Worm (Caenorhabditis elegans) whole organism, midembryonic: ENCODE measurements around the gene srx-77.

ENCODE experiments used
- flt-1 ChIP-seq: fragments of 200-800 bp; sonication (Bioruptor generic); IDR thresholded peaks from 2 replicates; pipeline ENCODE4 v1.3.6; 2022; ENCODE audit warnings: missing genetic modification characterization, missing compliant biosample characterization
- ref-1 ChIP-seq: fragments of 200-800 bp; sonication (Bioruptor generic); conservative IDR thresholded peaks from 2 replicates; pipeline ENCODE4 v1.3.6; 2022; ENCODE audit warnings: missing genetic modification reagents, missing genetic modification characterization, missing compliant biosample characterization
- ztf-23 ChIP-seq: fragments of 200-800 bp; sonication (Bioruptor generic); IDR thresholded peaks from 2 replicates; pipeline ENCODE4 v1.3.6; 2022; ENCODE audit warnings: missing genetic modification reagents, missing genetic modification characterization, missing compliant biosample characterization
- ztf-29 ChIP-seq: fragments of 200-800 bp; sonication (Bioruptor generic); IDR thresholded peaks from 2 replicates; pipeline ENCODE4 v1.3.6; 2022; ENCODE audit warnings: missing genetic modification reagents, missing genetic modification characterization, missing compliant biosample characterization

DNA sequence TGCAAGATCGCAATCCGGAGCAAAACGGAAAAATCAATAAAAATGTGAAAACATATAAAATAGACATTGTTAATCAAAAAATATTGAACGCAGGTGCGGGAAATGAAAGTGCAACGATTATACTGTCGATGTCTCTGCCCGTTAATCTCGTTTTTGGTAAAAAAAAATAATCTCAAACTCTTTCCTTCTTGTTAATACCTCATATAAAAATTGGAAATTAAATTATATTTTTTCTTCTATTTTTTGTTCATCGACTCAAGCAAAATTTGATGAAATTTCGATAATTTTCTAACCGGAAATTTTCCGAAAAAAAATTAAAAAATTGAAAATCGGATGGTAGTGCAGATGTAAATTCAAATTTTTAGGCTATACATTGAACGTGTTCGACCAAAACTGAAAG lies 4.0 kb upstream of the srx-77 start, which contains the start of gene K03B4.9:
- TF ChIP-seq ztf-23 (GFP tag; lab: Robert Waterston, UW), result no peak
- no peak for TF ChIP-seq flt-1 (GFP tag; lab: Robert Waterston, UW)
- no peak for TF ChIP-seq ref-1 (GFP tag; lab: Robert Waterston, UW)
- no peak for TF ChIP-seq ztf-29
